Fruit fly (Drosophila melanogaster) S2 (cell line): ENCODE data around the gene CG10898.

Source experiments
- CG8478 ChIP-seq: fragments of >200 bp; optimal IDR thresholded peaks from 2 replicates; lab custom pipeline; 2018
- CTCF ChIP-seq, 2 experiments: fragments of >200 bp; optimal IDR thresholded peaks; 2 replicates each; lab custom pipeline; 2018

CG10898 gene

DNA sequence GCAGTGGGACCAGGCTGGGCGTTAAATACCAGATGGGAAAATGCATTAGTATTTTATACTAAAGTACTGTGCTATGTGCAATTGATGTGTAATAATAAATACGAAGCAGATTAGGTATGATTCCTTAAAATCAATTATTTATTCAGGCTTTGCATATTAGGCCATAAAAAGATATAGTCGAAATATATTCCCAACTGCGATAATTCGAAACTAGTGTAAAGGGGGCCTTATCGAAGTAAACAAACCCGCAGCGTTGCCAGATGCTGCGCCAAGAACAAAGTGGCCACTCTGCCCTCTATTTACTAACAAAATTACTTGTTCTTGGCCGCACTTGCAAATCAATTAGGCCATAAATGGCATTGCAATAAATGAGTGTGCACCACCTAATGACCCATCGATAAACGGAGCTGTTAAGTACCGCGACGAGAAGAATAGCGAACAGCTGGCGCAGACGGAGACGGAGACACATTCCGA is at the start of gene CG10898:
Gene CG10898 (plus strand): TSS at position 285 of the 474 bp plus-strand sequence.
- TF ChIP-seq CG8478 (lab: Kevin White, UChicago) (no peak), CTCF (optimal IDR thresholded peaks at IDR 0.05; lab: Kevin White, UChicago) (no peak)

DNA sequence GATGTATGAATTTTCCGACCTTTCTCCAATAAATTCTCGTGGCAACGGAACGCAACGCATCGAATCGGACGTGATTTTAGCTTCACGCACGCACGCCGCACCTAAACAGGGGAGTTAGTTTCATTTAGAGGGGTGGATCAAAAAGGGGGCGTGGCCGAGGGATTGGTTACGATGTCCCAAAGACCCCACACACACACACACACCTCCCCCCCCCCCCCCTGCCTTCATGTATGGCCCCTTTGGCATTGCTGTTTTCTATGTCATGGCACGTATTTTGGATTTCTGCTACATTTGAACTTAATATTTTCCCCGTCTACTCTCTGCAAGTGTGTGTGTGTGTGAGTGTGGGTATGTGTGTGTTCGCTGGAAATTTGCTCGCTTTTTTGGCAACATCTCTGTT is 25.7 kb upstream of the CG10898 start:
- TF ChIP-seq CTCF (optimal IDR thresholded peaks at IDR 0.05; lab: Kevin White, UChicago): no peak
- no peak for TF ChIP-seq CG8478 (lab: Kevin White, UChicago)

DNA sequence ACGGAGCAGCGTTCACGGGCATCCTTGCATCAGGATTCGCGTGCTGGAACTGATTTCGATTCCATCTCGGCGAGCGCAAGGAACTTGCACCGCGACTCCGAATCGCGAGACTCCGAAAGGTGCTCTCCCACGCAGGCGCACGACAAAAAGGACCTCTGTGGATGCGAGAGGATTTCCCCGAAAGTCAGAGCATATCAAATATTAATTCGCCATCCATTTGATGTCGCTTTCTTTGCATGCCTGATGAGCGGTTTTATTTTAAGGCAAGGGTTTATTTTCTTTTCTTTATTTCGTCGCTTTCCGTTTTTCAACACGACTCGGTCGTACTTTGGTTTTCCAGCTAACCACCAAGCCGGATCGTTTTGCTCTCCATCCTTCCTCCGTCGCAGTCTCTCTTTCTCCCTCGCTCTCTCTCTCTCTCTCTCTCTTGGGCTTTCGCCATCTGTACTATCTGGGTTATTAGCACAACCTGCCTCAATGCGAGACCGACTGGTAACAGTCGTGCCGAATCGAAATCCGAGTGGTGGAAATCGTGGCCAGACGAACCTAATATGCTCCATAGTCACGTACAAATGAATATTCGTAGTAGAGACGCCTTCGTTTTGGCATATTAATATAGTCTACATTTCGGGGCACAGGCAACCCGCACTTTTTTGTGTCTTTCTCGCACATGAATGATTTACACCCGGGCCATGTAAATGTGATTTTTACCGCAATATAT is 14.5 kb upstream of the CG10898 start, which contains the start of gene dpr4:
Gene dpr4 (minus strand): TSS at position 51 of the 721 bp plus-strand sequence.
- no peak for TF ChIP-seq CTCF (optimal IDR thresholded peaks at IDR 0.05; lab: Kevin White, UChicago)
- no peak for TF ChIP-seq CG8478 (lab: Kevin White, UChicago)

DNA sequence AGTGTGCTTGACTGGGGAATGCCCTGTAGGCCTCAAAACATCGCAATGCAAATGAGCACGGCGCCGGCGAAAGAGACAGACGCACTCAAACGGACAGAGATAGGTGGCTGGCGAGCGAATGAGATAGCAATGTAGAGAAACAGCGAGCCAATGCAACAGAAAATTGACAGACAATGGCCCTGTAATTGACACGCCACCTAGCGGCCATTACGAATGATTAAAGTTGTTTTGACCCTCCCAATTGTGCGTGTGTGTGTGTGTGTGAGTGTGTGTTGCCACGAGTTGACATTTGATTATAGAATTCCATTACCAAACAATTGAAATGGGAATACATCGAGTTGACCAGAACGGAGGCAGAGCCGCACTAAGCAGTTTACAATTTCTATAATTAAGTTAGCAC is 13.4 kb upstream of the CG10898 start:
- TF ChIP-seq CG8478 (lab: Kevin White, UChicago) (no peak), CTCF (optimal IDR thresholded peaks at IDR 0.05; lab: Kevin White, UChicago) (peak; percentile 72 to 79)

DNA sequence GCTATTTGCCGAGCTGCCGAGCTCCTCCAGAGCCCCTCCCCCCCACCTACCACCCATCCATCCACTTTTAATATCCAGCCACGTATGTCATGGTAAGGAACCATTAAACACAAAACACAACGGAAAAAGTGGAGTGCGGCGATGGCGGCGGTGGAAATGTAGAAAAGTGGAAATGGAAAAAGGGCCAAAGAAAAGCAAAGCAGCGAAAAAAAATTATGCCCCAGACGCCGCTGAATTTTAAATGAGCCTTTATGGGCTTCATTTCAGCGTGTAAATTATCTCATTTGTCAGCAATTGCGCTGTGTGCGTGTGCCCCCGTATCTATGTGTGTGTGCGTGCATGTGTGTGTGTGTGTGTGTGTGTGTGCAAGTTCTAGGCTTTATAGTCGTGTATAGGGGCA is 6.5 kb upstream of the CG10898 start:
- TF ChIP-seq CG8478 (lab: Kevin White, UChicago) (no peak), CTCF (optimal IDR thresholded peaks at IDR 0.05; lab: Kevin White, UChicago) (no peak)

DNA sequence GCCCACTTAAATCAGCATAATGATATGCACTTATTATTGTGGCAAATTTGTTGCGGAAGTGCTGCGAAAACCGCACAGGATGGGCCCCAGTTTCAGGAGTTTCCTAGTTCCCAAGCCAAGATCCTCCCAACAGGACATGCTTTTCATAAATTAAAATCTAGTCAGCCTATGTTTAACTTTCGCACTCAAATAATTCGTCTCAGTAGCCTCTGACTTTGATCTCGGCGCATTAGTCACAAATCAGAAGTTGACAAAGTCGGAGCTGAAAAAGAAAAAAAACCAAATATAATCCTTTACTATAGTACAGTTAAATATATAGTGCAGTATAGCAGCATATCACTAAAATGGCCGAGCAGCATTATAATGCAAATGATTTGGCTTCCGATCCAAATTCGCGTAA is 3.7 kb upstream of the CG10898 start, which contains the start of gene CG14708:
Gene CG14708 (plus strand): TSS at position 301 of the 400 bp plus-strand sequence.
- TF ChIP-seq CTCF (optimal IDR thresholded peaks at IDR 0.05; lab: Kevin White, UChicago): no peak
- no peak for TF ChIP-seq CG8478 (lab: Kevin White, UChicago)

DNA sequence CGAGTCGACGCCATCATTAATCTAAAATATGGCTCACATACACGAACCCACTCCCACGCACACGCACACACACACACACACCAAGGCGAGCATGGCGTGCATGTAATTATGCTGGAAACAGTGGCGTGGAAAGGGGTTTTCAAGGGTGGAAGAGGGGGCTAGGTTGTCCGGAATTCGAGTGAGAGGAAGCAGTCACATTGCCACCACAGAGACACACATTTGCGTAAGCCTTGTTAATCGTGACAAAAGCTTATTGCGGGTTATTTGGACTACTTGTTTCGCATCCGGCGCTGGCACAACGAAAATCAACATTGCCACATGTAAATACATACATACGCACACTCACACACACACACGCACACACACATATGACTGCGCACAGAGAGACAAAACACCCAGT is 2.6 kb upstream of the CG10898 start:
- TF ChIP-seq CG8478 (lab: Kevin White, UChicago): no peak
- no peak for TF ChIP-seq CTCF (optimal IDR thresholded peaks at IDR 0.05; lab: Kevin White, UChicago)

DNA sequence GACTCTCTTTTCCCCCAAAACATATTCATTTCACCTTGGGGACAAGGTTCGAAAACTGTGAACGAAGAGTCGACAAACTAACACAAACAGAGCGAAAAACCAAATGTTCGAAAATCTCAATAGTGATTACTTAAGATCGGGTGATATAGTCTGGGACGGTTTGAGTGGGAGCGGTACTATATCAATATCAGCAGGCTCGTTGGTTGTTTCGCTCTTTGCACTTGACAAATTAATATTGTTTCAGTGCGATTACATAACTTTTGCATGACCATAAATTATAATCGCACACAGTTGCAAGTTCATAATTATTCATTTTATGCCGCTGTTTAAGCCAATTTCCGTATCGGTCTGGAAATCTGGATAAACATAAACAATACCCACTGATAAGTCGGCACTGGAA is 4.1 kb downstream of the CG10898 start:
- TF ChIP-seq CG8478 (lab: Kevin White, UChicago): no peak
- no peak for TF ChIP-seq CTCF (optimal IDR thresholded peaks at IDR 0.05; lab: Kevin White, UChicago)

DNA sequence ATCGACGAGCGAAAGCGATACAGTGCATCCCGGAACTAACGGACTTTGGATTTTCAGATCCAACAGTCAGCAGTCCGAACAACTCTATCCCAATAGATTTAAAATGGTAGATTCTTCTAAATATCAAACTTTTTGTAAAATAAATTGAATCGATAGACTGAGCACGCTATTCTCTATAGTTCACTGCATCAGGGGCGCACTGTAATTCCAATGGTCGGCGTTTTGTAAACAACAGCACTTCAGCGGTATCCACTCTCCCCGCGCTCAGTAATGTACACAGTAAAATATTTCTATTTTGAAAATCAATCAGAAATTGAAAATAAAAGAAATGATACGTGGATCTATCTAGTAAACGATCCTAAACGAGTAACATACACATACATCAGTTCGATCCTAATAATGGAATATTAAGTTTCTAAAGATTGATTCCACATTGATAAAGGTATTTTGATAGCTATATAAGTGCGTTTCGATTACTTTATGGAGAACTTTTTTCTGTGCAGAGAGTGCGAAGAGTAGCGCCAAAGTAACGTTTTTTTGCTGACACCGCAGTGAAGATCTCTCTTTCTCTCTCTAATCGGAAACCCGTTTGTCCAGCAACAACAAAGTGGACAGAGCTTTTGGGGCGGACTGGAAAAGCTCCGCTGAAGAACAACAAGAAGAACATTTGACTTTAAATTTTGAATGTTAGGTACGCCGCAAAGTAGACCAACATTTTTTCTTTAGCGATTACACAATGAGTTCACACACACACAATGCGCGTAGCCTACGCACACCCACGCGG is 4.9 kb downstream of the CG10898 start:
- TF ChIP-seq CTCF (optimal IDR thresholded peaks at IDR 0.05; lab: Kevin White, UChicago) (no peak), CG8478 (lab: Kevin White, UChicago) (no peak)

DNA sequence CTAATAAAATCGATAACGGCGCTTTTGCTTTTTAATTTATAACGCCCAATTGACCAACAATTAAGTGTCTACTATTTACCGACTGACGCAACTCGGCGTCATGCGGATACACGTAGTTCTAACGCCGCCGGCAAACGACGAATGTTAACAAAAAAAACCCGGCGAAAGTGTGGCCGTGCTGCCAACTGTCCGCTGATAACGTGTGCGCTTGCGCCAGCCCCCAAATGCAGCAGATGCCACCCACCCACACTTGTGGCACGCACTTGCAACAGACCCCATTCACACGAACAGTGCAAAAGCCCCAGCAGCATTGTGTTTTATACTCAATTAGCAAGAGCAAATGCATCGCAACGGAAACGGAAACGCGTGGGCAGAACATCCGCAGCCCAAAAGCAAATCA is 5.6 kb downstream of the CG10898 start:
- TF ChIP-seq CTCF (optimal IDR thresholded peaks at IDR 0.05; lab: Kevin White, UChicago) (no peak), CG8478 (lab: Kevin White, UChicago) (no peak)

DNA sequence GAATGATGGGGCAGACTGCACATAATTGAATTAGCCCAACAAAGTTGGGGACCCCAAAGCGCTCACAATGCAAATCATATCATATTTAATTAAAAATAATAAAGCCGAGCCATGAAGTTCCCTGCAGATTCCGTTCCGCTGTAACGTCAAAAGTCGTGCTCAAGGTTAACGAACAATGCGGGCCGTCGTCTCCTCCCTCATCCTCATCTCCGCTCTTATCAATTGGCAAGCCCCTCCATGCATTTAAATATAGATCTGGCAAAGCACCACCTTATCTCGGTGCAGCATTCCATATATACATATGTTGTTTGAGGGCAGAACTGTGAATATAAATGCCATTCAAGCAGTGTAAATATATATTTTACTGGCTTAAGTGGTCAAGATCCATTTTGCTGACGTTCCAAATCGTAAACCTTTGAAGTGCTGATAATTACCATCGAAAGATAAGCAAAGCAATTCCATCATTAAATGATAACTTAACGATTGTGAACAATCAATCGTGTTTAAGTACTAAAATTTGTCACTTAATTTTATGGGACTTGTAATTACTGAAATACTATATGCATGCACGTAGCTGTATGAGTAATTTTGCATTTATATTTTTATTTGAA is 7.3 kb downstream of the CG10898 start:
- TF ChIP-seq CG8478 (lab: Kevin White, UChicago) (no peak), CTCF (optimal IDR thresholded peaks at IDR 0.05; lab: Kevin White, UChicago) (no peak)

DNA sequence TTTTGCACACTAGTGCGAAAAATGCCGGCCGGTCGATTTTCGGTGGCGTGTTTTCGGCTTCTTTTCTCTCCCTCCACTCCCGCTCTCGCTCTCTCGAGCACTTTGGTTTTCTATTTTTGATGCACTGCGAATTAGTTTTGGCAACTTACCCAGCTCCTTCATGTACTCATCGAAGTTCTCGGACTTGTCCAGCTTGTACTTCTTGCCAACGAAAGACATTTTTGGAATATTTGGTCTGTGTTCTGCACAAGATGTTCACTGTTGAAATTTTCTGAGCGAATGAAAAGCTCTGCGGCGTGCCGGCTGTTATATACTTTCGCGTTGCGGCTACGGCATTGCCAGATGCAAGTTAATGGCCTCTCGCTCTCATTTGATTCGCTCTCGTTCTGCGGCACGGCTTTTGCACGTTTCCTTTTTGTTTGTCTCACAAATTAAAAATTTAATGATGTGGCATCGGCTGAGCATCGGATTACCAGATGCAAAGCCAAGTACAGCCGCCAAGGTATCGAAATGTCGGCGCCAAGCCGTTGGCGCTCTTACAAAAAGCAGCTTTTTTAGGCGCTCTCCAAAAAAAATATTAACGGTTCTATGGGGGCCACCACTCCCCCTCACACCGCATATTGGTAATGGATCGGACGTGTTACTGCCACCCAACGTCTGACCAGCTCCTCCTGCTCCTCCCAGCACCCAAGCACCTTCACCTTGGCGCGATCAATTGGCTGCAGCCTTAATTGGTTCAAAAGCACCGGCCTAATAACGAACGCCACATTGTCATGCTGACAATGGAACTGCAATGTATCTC is 9.4 kb downstream of the CG10898 start, which contains the start of the genes fabp and sea:
Gene fabp (minus strand): TSS at position 286 of the 802 bp plus-strand sequence.
Gene sea (minus strand): TSS at position 286 of the 802 bp plus-strand sequence.
- TF ChIP-seq CTCF (optimal IDR thresholded peaks at IDR 0.05; lab: Kevin White, UChicago): no peak
- no peak for TF ChIP-seq CG8478 (lab: Kevin White, UChicago)

DNA sequence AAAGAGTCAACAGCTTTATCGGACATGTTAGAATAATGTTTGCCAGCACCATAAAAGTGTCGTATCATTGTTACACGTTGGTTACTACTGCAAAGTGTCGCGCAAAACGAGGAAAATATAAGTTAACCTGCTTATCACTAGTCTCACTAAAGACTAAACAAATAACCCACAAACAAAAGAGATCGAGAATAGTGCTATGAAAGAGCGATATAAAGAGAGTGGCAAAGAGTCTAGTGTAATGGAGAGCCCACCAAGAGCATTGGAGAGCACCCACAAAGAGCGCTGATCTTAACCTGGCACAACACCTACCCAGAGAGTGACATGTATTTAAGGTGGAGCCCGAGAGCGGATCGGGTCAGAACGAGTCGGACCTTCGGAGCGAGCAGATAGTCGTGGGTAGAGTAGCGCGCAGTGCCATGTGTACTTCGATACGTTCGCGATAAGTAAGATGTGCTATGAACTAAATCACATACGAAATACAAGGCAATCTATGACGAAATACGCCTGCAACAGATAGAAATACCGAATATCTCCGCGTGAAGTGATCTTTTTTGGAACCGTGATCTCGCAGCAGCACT is 11.4 kb downstream of the CG10898 start, which contains the start of gene Mrp4:
Gene Mrp4 (plus strand): TSS at position 378 of the 578 bp plus-strand sequence.
- TF ChIP-seq CG8478 (lab: Kevin White, UChicago) (no peak), CTCF (optimal IDR thresholded peaks at IDR 0.05; lab: Kevin White, UChicago) (no peak)
